Worm (Caenorhabditis elegans) whole organism, L4 larva: ENCODE measurements around the gene K02F6.5.

Experiments used
- ZK546.5 ChIP-seq, 2 experiments: sonication (generic microtip); optimal IDR thresholded peaks; 2 replicates each; lab custom pipeline; 2017; ENCODE audit warnings: missing biosample characterization in 2 of 2, missing genetic modification characterization in 2 of 2
- attf-4 ChIP-seq: sonication (generic microtip); optimal IDR thresholded peaks from 3 replicates; lab custom pipeline; 2017; ENCODE audit warnings: missing biosample characterization, missing genetic modification characterization
- ceh-44 ChIP-seq: fragments of 200-800 bp; sonication (Bioruptor generic); IDR thresholded peaks from 2 replicates; pipeline ENCODE4 v1.3.6; 2022; ENCODE audit warnings: missing genetic modification reagents, missing genetic modification characterization, missing compliant biosample characterization
- ceh-82 ChIP-seq: sonication (generic microtip); optimal IDR thresholded peaks from 2 replicates; lab custom pipeline; 2017; ENCODE audit warnings: missing biosample characterization, missing genetic modification characterization
- dmd-9 ChIP-seq: fragments of 200-800 bp; sonication (Bioruptor generic); IDR thresholded peaks from 2 replicates; pipeline ENCODE4 v1.3.6; 2022; ENCODE audit warnings: missing genetic modification reagents, missing genetic modification characterization, missing compliant biosample characterization
- lin-39 ChIP-seq: fragments of 150-350 bp; optimal IDR thresholded peaks from 2 replicates; lab custom pipeline; 2014; ENCODE audit warnings: missing biosample characterization, missing genetic modification reagents, missing genetic modification characterization
- madf-9 ChIP-seq: fragments of 200-800 bp; sonication (Bioruptor generic); conservative IDR thresholded peaks from 2 replicates; pipeline ENCODE4 v1.3.6; 2022; ENCODE audit warnings: missing genetic modification reagents, missing genetic modification characterization, missing compliant biosample characterization
- mdl-1 ChIP-seq, 2 experiments: fragments of 150-350 bp in 1 of 2; sonication (generic microtip) in 1 of 2; optimal IDR thresholded peaks; 2 replicates each; lab custom pipeline; 2014 to 2017; ENCODE audit warnings: missing biosample characterization in 2 of 2, missing genetic modification characterization in 2 of 2
- mep-1 ChIP-seq: fragments of 150-350 bp; sonication (generic microtip); optimal IDR thresholded peaks from 3 replicates; lab custom pipeline; 2014; ENCODE audit warnings: missing biosample characterization, missing genetic modification characterization
- nhr-42 ChIP-seq: fragments of 200-800 bp; sonication (Bioruptor generic); IDR thresholded peaks from 2 replicates; pipeline ENCODE4 v1.3.6; 2022; ENCODE audit warnings: missing genetic modification characterization, missing compliant biosample characterization
- nhr-6 ChIP-seq: fragments of 150-350 bp; optimal IDR thresholded peaks from 2 replicates; lab custom pipeline; 2014; ENCODE audit warnings: missing biosample characterization, missing genetic modification characterization
- skn-1 ChIP-seq: fragments of 150-350 bp; optimal IDR thresholded peaks from 2 replicates; lab custom pipeline; 2014; ENCODE audit warnings: missing biosample characterization, missing genetic modification characterization
- snpc-4 ChIP-seq: fragments of 150-350 bp; optimal IDR thresholded peaks from 2 replicates; lab custom pipeline; 2014; ENCODE audit warnings: missing biosample characterization, missing genetic modification characterization
- unc-39 ChIP-seq: sonication (generic microtip); optimal IDR thresholded peaks from 2 replicates; lab custom pipeline; 2017; ENCODE audit warnings: missing biosample characterization, missing genetic modification characterization

- TF ChIP-seq nhr-42 (GFP tag; lab: Robert Waterston, UW) (no peak), ceh-82 (tag; lab: Kevin White, UChicago) (no peak), unc-39 (tag; lab: Kevin White, UChicago) (no peak), ZK546.5 (tag; optimal IDR thresholded peaks at IDR 0.05; lab: Kevin White, UChicago) (no peak), lin-39 (no peak), attf-4 (tag; lab: Kevin White, UChicago) (no peak), mdl-1 (tag; optimal IDR thresholded peaks at IDR 0.05; lab: Kevin White, UChicago) (no peak), dmd-9 (no peak), nhr-6 (no peak), madf-9 (GFP tag; lab: Robert Waterston, UW) (no peak), mep-1 (tag; lab: Kevin White, UChicago) (no peak), snpc-4 (no peak), ceh-44 (GFP tag; lab: Robert Waterston, UW) (no peak), skn-1 (no peak)
Observed at ce11 chrII:2488386-2488785, 46.2 kb upstream of the K02F6.5 start, which contains the start of gene F53G2.1.
